Worm (Caenorhabditis elegans) whole organism, mixed stage, embryonic: ENCODE measurements around the gene kqt-1.

Experiments used
- M03D4.4 ChIP-seq: sonication (generic microtip); optimal IDR thresholded peaks from 2 replicates; lab custom pipeline; 2017; ENCODE audit warnings: mild to moderate bottlenecking, missing genetic modification characterization, missing compliant biosample characterization
- blmp-1 ChIP-seq: fragments of 150-350 bp; optimal IDR thresholded peaks from 2 replicates; lab custom pipeline; 2014; ENCODE audit warnings: missing biosample characterization, missing genetic modification characterization
- ceh-39 ChIP-seq: fragments of 150-350 bp; optimal IDR thresholded peaks from 2 replicates; lab custom pipeline; 2014; ENCODE audit warnings: missing biosample characterization, missing genetic modification characterization
- ceh-43 ChIP-seq: fragments of 200-800 bp; sonication (Bioruptor generic); optimal IDR thresholded peaks from 2 replicates; lab custom pipeline; 2018; ENCODE audit warnings: mild to moderate bottlenecking, missing genetic modification characterization, moderate library complexity, missing compliant biosample characterization
- ceh-83 ChIP-seq: fragments of 200-800 bp; sonication (Bioruptor generic); optimal IDR thresholded peaks from 2 replicates; lab custom pipeline; 2018; ENCODE audit warnings: mild to moderate bottlenecking, missing genetic modification characterization, missing compliant biosample characterization
- ces-1 ChIP-seq: fragments of 150-350 bp; optimal IDR thresholded peaks from 2 replicates; lab custom pipeline; 2014; ENCODE audit warnings: missing biosample characterization, missing genetic modification reagents, missing genetic modification characterization
- cnd-1 ChIP-seq: fragments of 200-800 bp; sonication (Bioruptor generic); optimal IDR thresholded peaks from 2 replicates; lab custom pipeline; 2018; ENCODE audit warnings: mild to moderate bottlenecking, missing genetic modification characterization, missing compliant biosample characterization
- drap-1 ChIP-seq: fragments of 200-800 bp; sonication (Bioruptor generic); optimal IDR thresholded peaks from 3 replicates; lab custom pipeline; 2018; ENCODE audit warnings: mild to moderate bottlenecking, missing genetic modification characterization, missing compliant biosample characterization
- elt-1 ChIP-seq: sonication (generic microtip); optimal IDR thresholded peaks from 2 replicates; lab custom pipeline; 2017; ENCODE audit warnings: missing genetic modification characterization, mild to moderate bottlenecking, missing compliant biosample characterization, antibody characterized with exemption, moderate library complexity, borderline replicate concordance; ENCODE audit not compliant: insufficient read depth
- elt-3 ChIP-seq: fragments of 150-350 bp; optimal IDR thresholded peaks from 2 replicates; lab custom pipeline; 2014; ENCODE audit warnings: missing biosample characterization, missing genetic modification characterization
- flh-1 ChIP-seq: fragments of 200-800 bp; sonication (Bioruptor generic); optimal IDR thresholded peaks from 2 replicates; lab custom pipeline; 2018; ENCODE audit warnings: mild to moderate bottlenecking, missing genetic modification characterization, moderate library complexity, missing compliant biosample characterization
- ham-2 ChIP-seq: fragments of 200-800 bp; sonication (Bioruptor generic); optimal IDR thresholded peaks from 2 replicates; lab custom pipeline; 2018; ENCODE audit warnings: mild to moderate bottlenecking, missing genetic modification characterization, missing compliant biosample characterization
- hlh-1 ChIP-seq: fragments of 150-350 bp; optimal IDR thresholded peaks from 2 replicates; lab custom pipeline; 2014; ENCODE audit warnings: missing biosample characterization, missing genetic modification reagents, missing genetic modification characterization
- lin-13 ChIP-seq: fragments of 150-350 bp; optimal IDR thresholded peaks from 2 replicates; lab custom pipeline; 2014; ENCODE audit warnings: missing biosample characterization, missing genetic modification characterization
- lin-32 ChIP-seq: fragments of 200-800 bp; sonication (Bioruptor generic); optimal IDR thresholded peaks from 2 replicates; lab custom pipeline; 2018; ENCODE audit warnings: mild to moderate bottlenecking, missing genetic modification characterization, missing compliant biosample characterization
- lsy-2 ChIP-seq: fragments of 150-350 bp; optimal IDR thresholded peaks from 2 replicates; lab custom pipeline; 2014; ENCODE audit warnings: missing biosample characterization, missing genetic modification characterization
- mab-5 ChIP-seq: fragments of 150-350 bp; optimal IDR thresholded peaks from 2 replicates; lab custom pipeline; 2014; ENCODE audit warnings: missing biosample characterization, missing genetic modification characterization
- mep-1 ChIP-seq: fragments of 150-350 bp; optimal IDR thresholded peaks from 2 replicates; lab custom pipeline; 2017; ENCODE audit warnings: missing biosample characterization, missing genetic modification reagents, missing genetic modification characterization, inconsistent platforms
- mls-2 ChIP-seq: sonication (generic microtip); optimal IDR thresholded peaks from 2 replicates; lab custom pipeline; 2016; ENCODE audit warnings: mild to moderate bottlenecking, missing genetic modification characterization, moderate library complexity, missing compliant biosample characterization
- nhr-12 ChIP-seq: fragments of 150-350 bp; optimal IDR thresholded peaks from 2 replicates; lab custom pipeline; 2014; ENCODE audit warnings: missing biosample characterization, missing genetic modification characterization
- nhr-237 ChIP-seq: fragments of 150-350 bp; optimal IDR thresholded peaks from 2 replicates; lab custom pipeline; 2014; ENCODE audit warnings: missing biosample characterization, missing genetic modification characterization
- nhr-28 ChIP-seq: fragments of 150-350 bp; optimal IDR thresholded peaks from 2 replicates; lab custom pipeline; 2014; ENCODE audit warnings: missing biosample characterization, missing genetic modification characterization
- nhr-76 ChIP-seq: sonication (generic microtip); optimal IDR thresholded peaks from 2 replicates; lab custom pipeline; 2017; ENCODE audit warnings: missing biosample characterization, missing genetic modification characterization
- pha-4 ChIP-seq: fragments of 150-350 bp; optimal IDR thresholded peaks from 2 replicates; lab custom pipeline; 2018; ENCODE audit warnings: missing biosample characterization, missing genetic modification reagents, missing genetic modification characterization
- snpc-4 ChIP-seq: fragments of 150-350 bp; optimal IDR thresholded peaks from 2 replicates; lab custom pipeline; 2014; ENCODE audit warnings: missing biosample characterization, missing genetic modification characterization
- unc-120 ChIP-seq: sonication (generic microtip); optimal IDR thresholded peaks from 2 replicates; lab custom pipeline; 2017; ENCODE audit warnings: missing genetic modification characterization, missing compliant biosample characterization; ENCODE audit not compliant: poor library complexity, severe bottlenecking
- unc-39 ChIP-seq: fragments of 150-350 bp; optimal IDR thresholded peaks from 2 replicates; lab custom pipeline; 2014; ENCODE audit warnings: missing biosample characterization, missing genetic modification characterization
- unc-62 ChIP-seq: fragments of 150-350 bp; optimal IDR thresholded peaks from 2 replicates; lab custom pipeline; 2014; ENCODE audit warnings: missing biosample characterization, missing genetic modification reagents, missing genetic modification characterization
- zip-8 ChIP-seq: fragments of 150-350 bp; optimal IDR thresholded peaks from 2 replicates; lab custom pipeline; 2014; ENCODE audit warnings: missing biosample characterization, missing genetic modification characterization
- ztf-11 ChIP-seq: fragments of 150-350 bp; optimal IDR thresholded peaks from 2 replicates; lab custom pipeline; 2014; ENCODE audit warnings: missing biosample characterization, missing genetic modification characterization

kqt-1 gene

DNA sequence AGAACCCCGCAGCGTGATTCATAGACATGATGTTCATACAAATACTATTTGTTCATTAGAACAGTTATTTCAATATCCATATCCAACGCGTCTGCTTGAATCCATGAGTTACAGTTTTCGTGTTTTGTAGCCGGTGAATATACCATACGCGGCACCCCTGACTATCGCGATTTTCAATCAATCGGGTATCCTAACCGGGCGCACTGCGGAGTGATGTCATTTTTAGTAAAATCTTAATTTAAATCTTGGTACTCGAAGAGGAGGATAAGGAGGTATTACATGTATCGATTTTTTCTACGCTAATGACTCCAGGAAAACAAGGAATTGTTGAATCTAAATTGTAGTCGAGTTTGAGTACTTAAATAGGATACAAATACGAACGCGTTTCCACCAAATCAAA lies 50.6 kb downstream of the kqt-1 start:
- TF ChIP-seq lsy-2 (no peak), flh-1 (no peak), zip-8 (tag; lab: Kevin White, UChicago) (no peak), lin-32 (no peak), snpc-4 (tag; lab: Kevin White, UChicago) (no peak), cnd-1 (no peak), nhr-12 (tag; lab: Kevin White, UChicago) (no peak), unc-120 (tag; lab: Kevin White, UChicago) (no peak), ham-2 (GFP tag; lab: Kevin White, UChicago) (no peak), unc-62 (GFP tag; lab: Kevin White, UChicago) (no peak), pha-4 (tag; lab: Kevin White, UChicago) (no peak), lin-13 (tag; lab: Kevin White, UChicago) (no peak), mep-1 (tag; lab: Kevin White, UChicago) (no peak), ztf-11 (no peak), mab-5 (tag; lab: Kevin White, UChicago) (no peak), mls-2 (tag; lab: Kevin White, UChicago) (no peak)

DNA sequence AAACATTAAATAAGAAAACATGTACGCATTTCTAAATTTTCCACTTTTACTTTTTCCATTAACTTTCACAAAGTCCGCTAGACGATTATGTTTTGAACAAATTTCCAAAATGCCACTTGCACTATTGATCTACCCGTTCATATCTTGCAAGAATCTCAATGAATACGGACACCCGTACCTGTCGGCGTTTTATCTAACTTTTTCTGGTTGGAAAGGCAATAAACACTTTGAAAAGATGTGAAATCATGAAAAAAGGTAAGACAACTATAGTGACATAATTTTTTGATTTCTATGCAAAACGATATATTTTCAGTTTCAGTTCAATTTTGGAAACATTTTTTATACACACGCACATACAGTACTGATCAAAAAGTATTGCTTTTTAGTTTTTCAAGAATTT lies 52.9 kb downstream of the kqt-1 start:
- no peak for TF ChIP-seq elt-1 (tag; lab: Kevin White, UChicago)
- TF ChIP-seq pha-4 (tag; lab: Kevin White, UChicago): no peak
- no peak for TF ChIP-seq cnd-1
- TF ChIP-seq blmp-1 (tag; lab: Kevin White, UChicago): no peak
- no peak for TF ChIP-seq nhr-76 (tag; lab: Kevin White, UChicago)
- no peak for TF ChIP-seq unc-120 (tag; lab: Kevin White, UChicago)
- TF ChIP-seq M03D4.4: no peak
- TF ChIP-seq lsy-2: no peak
- TF ChIP-seq mab-5 (tag; lab: Kevin White, UChicago): no peak
- no peak for TF ChIP-seq ceh-83
- no peak for TF ChIP-seq mep-1 (tag; lab: Kevin White, UChicago)
- no peak for TF ChIP-seq elt-3
- TF ChIP-seq ceh-43 (GFP tag; lab: Kevin White, UChicago): no peak
- TF ChIP-seq ham-2 (GFP tag; lab: Kevin White, UChicago): no peak
- TF ChIP-seq mls-2 (tag; lab: Kevin White, UChicago): no peak
- no peak for TF ChIP-seq ceh-39 (tag; lab: Kevin White, UChicago)
- TF ChIP-seq flh-1: no peak
- TF ChIP-seq unc-39 (tag; lab: Kevin White, UChicago): no peak
- no peak for TF ChIP-seq nhr-28 (tag; lab: Kevin White, UChicago)
- TF ChIP-seq nhr-237 (tag; lab: Kevin White, UChicago): no peak

- TF ChIP-seq ces-1 (GFP tag; lab: Kevin White, UChicago) (no peak), nhr-12 (tag; lab: Kevin White, UChicago) (no peak), ham-2 (GFP tag; lab: Kevin White, UChicago) (no peak), nhr-28 (tag; lab: Kevin White, UChicago) (no peak), ztf-11 (no peak)
Observed at ce11 chrX:6672519-6672918, 53.7 kb downstream of the kqt-1 start, which contains the start of gene col-172. Gene col-172, plus strand, starts transcription at chrX:6672819.

DNA sequence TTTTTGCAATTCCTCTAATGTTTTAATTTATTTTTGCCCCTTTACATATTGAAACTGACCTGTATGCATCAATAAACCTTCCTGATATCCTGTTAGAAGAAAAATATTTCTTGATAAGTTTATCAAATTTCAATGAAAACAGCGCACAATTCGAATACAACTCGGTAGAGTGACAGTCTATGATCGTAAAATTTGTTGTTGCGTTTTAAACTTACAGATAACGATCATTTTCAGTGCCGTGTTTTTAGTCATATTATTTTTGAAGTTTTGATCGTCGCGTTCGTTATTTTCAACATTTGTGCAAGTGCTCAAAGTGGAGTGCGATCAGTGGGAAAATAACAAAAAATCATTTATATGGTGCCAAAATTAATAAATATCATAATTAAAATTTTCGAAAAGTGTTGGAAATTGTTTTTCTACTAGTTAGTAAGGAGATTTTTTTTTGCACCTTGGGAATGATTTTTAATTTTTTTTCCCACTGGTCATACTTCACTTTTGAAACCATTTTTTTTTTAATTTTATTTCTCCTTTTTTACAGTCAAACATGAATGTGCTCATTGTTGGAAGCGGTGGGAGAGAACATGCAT lies 55.6 kb downstream of the kqt-1 start, which contains the start of gene F38B6.4:
TSS of gene F38B6.4 (plus strand) at position 537 of the 587 bp plus-strand sequence.
- TF ChIP-seq elt-1 (tag; lab: Kevin White, UChicago): no peak
- no peak for TF ChIP-seq unc-39 (tag; lab: Kevin White, UChicago)
- TF ChIP-seq unc-120 (tag; lab: Kevin White, UChicago): no peak
- TF ChIP-seq ces-1 (GFP tag; lab: Kevin White, UChicago): no peak
- TF ChIP-seq M03D4.4: no peak
- TF ChIP-seq drap-1 (GFP tag; lab: Kevin White, UChicago): no peak
- TF ChIP-seq lin-32: no peak
- TF ChIP-seq hlh-1 (tag; lab: Kevin White, UChicago): no peak
- TF ChIP-seq mls-2 (tag; lab: Kevin White, UChicago): no peak
- no peak for TF ChIP-seq lsy-2
- no peak for TF ChIP-seq ham-2 (GFP tag; lab: Kevin White, UChicago)
- TF ChIP-seq nhr-28 (tag; lab: Kevin White, UChicago): no peak
- no peak for TF ChIP-seq elt-3
- TF ChIP-seq blmp-1 (tag; lab: Kevin White, UChicago): no peak
